Worm (Caenorhabditis elegans) whole organism, late embryonic: ENCODE measurements around the gene comt-4.

Experiments
- C08G9.2 ChIP-seq: sonication (generic microtip); optimal IDR thresholded peaks from 2 replicates; lab custom pipeline; 2016; ENCODE audit warnings: mild to moderate bottlenecking, missing genetic modification characterization, moderate library complexity, missing compliant biosample characterization
- K02D7.2 ChIP-seq: sonication (generic microtip); optimal IDR thresholded peaks from 2 replicates; lab custom pipeline; 2017; ENCODE audit warnings: mild to moderate bottlenecking, missing genetic modification characterization, missing compliant biosample characterization
- K09A11.1 ChIP-seq: sonication (generic microtip); optimal IDR thresholded peaks from 2 replicates; lab custom pipeline; 2017; ENCODE audit warnings: antibody characterized with exemption, mild to moderate bottlenecking, missing genetic modification characterization, missing compliant biosample characterization; ENCODE audit not compliant: insufficient read depth
- ceh-14 ChIP-seq: sonication (generic microtip); optimal IDR thresholded peaks from 2 replicates; lab custom pipeline; 2016; ENCODE audit warnings: missing genotype, missing genetic modification characterization, missing compliant biosample characterization
- ceh-2 ChIP-seq: sonication (generic microtip); optimal IDR thresholded peaks from 2 replicates; lab custom pipeline; 2016; ENCODE audit warnings: missing genotype, missing genetic modification characterization, missing compliant biosample characterization
- ceh-22 ChIP-seq: sonication (generic microtip); optimal IDR thresholded peaks from 2 replicates; lab custom pipeline; 2017; ENCODE audit warnings: missing biosample characterization, missing genetic modification characterization
- ceh-24 ChIP-seq: sonication (generic microtip); optimal IDR thresholded peaks from 2 replicates; lab custom pipeline; 2016; ENCODE audit warnings: mild to moderate bottlenecking, missing genetic modification characterization, missing compliant biosample characterization
- ceh-31 ChIP-seq: sonication (generic microtip); optimal IDR thresholded peaks from 2 replicates; lab custom pipeline; 2016; ENCODE audit warnings: missing genetic modification characterization, missing compliant biosample characterization
- ceh-9 ChIP-seq: sonication (generic microtip); optimal IDR thresholded peaks from 2 replicates; lab custom pipeline; 2016; ENCODE audit warnings: mild to moderate bottlenecking, missing genetic modification characterization, inconsistent platforms, missing compliant biosample characterization
- che-1 ChIP-seq: sonication (generic microtip); optimal IDR thresholded peaks from 2 replicates; lab custom pipeline; 2016; ENCODE audit warnings: mild to moderate bottlenecking, missing genetic modification characterization, missing compliant biosample characterization
- dve-1 ChIP-seq: sonication (generic microtip); optimal IDR thresholded peaks from 2 replicates; lab custom pipeline; 2017; ENCODE audit warnings: antibody characterized with exemption, mild to moderate bottlenecking, missing genetic modification characterization, missing compliant biosample characterization
- elt-2 ChIP-seq: sonication (generic microtip); optimal IDR thresholded peaks from 2 replicates; lab custom pipeline; 2016; ENCODE audit warnings: missing genetic modification reagents, missing genetic modification characterization, missing compliant biosample characterization
- elt-4 ChIP-seq: sonication (generic microtip); optimal IDR thresholded peaks from 2 replicates; lab custom pipeline; 2016; ENCODE audit warnings: missing genetic modification characterization, missing compliant biosample characterization
- fax-1 ChIP-seq: sonication (generic microtip); optimal IDR thresholded peaks from 2 replicates; lab custom pipeline; 2016; ENCODE audit warnings: missing genotype, missing genetic modification characterization, missing compliant biosample characterization
- fkh-10 ChIP-seq: fragments of 150-350 bp; optimal IDR thresholded peaks from 2 replicates; lab custom pipeline; 2014; ENCODE audit warnings: missing biosample characterization, missing genetic modification reagents, missing genetic modification characterization
- gmeb-2 ChIP-seq: sonication (generic microtip); optimal IDR thresholded peaks from 2 replicates; lab custom pipeline; 2016; ENCODE audit warnings: missing genetic modification characterization, inconsistent platforms, missing compliant biosample characterization
- hlh-13 ChIP-seq: fragments of 200-800 bp; sonication (Bioruptor generic); optimal IDR thresholded peaks from 2 replicates; lab custom pipeline; 2018; ENCODE audit warnings: mild to moderate bottlenecking, missing genetic modification characterization, missing compliant biosample characterization
- hlh-30 ChIP-seq: sonication (generic microtip); optimal IDR thresholded peaks from 2 replicates; lab custom pipeline; 2017; ENCODE audit warnings: antibody characterized with exemption, missing genetic modification characterization, missing compliant biosample characterization; ENCODE audit not compliant: insufficient read depth
- hlh-8 ChIP-seq: sonication (generic microtip); optimal IDR thresholded peaks from 2 replicates; lab custom pipeline; 2016; ENCODE audit warnings: missing genotype, missing genetic modification characterization, missing compliant biosample characterization
- lin-11 ChIP-seq: fragments of 200-800 bp; sonication (Bioruptor generic); optimal IDR thresholded peaks from 2 replicates; lab custom pipeline; 2018; ENCODE audit warnings: mild to moderate bottlenecking, missing genetic modification characterization, missing compliant biosample characterization
- madf-2 ChIP-seq: sonication (generic microtip); optimal IDR thresholded peaks from 2 replicates; lab custom pipeline; 2017; ENCODE audit warnings: missing genetic modification characterization, missing compliant biosample characterization
- nfya-1 ChIP-seq: sonication (generic microtip); optimal IDR thresholded peaks from 2 replicates; lab custom pipeline; 2017; ENCODE audit warnings: missing genetic modification characterization, mild to moderate bottlenecking, missing compliant biosample characterization, antibody characterized with exemption, moderate library complexity
- nhr-11 ChIP-seq: fragments of 150-350 bp; optimal IDR thresholded peaks from 2 replicates; lab custom pipeline; 2014; ENCODE audit warnings: missing biosample characterization, missing genetic modification characterization
- pax-1 ChIP-seq: fragments of 150-350 bp; optimal IDR thresholded peaks from 2 replicates; lab custom pipeline; 2014; ENCODE audit warnings: missing biosample characterization, missing genetic modification characterization
- pha-2 ChIP-seq: sonication (generic microtip); optimal IDR thresholded peaks from 2 replicates; lab custom pipeline; 2017; ENCODE audit warnings: mild to moderate bottlenecking, missing genetic modification characterization, missing compliant biosample characterization
- pros-1 ChIP-seq: fragments of 150-350 bp; optimal IDR thresholded peaks from 2 replicates; lab custom pipeline; 2014; ENCODE audit warnings: missing biosample characterization, missing genetic modification reagents, missing genetic modification characterization
- rnt-1 ChIP-seq: sonication (generic microtip); optimal IDR thresholded peaks from 2 replicates; lab custom pipeline; 2016; ENCODE audit warnings: missing genetic modification characterization, missing compliant biosample characterization
- syd-9 ChIP-seq: sonication (generic microtip); optimal IDR thresholded peaks from 2 replicates; lab custom pipeline; 2016; ENCODE audit warnings: mild to moderate bottlenecking, missing genetic modification characterization, moderate library complexity, missing compliant biosample characterization
- tbx-2 ChIP-seq: sonication (generic microtip); optimal IDR thresholded peaks from 2 replicates; lab custom pipeline; 2016; ENCODE audit warnings: missing genetic modification characterization, missing compliant biosample characterization
- ttx-3 ChIP-seq: sonication (generic microtip); optimal IDR thresholded peaks from 2 replicates; lab custom pipeline; 2016; ENCODE audit warnings: missing genetic modification reagents, missing genetic modification characterization, missing compliant biosample characterization
- unc-3 ChIP-seq, 2 experiments: fragments of 200-800 bp in 1 of 2; sonication (Bioruptor generic) in 1 of 2; sonication (generic microtip) in 1 of 2; conservative IDR thresholded peaks in 1 of 2; optimal IDR thresholded peaks in 1 of 2; 2 replicates each; pipeline versions ENCODE4 v1.3.6 to Lab custom; 2016 to 2022; ENCODE audit warnings: missing compliant biosample characterization in 2 of 2, missing genetic modification characterization in 2 of 2, missing genetic modification reagents in 1 of 2
- unc-55 ChIP-seq: sonication (generic microtip); optimal IDR thresholded peaks from 2 replicates; lab custom pipeline; 2017; ENCODE audit warnings: missing biosample characterization, missing genetic modification reagents, missing genetic modification characterization
- unc-86 ChIP-seq: sonication (generic microtip); optimal IDR thresholded peaks from 2 replicates; lab custom pipeline; 2016; ENCODE audit warnings: missing genetic modification characterization, missing compliant biosample characterization
- zip-5 ChIP-seq: sonication (generic microtip); optimal IDR thresholded peaks from 2 replicates; lab custom pipeline; 2016; ENCODE audit warnings: missing genetic modification characterization, missing compliant biosample characterization

Gene comt-4

DNA sequence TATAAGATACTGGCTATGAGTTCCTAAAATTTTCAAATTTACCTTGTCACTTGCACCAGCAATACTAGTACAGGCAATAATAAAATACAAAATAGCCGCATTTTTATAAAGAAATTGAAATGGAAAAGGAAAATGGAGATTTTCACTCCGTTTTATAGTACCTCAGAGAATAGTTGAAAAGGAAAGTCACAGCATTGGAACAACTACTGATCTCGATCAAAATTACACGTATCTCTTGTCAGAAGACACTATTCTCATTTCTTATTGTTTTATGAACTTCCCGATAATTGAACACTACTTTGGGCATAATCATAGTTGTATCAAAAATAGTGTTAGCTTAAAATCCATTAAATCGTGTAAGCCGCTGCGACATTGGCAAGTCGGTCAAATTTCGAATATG is 1.5 kb upstream of the comt-4 start, which contains the start of gene Y40B10A.11:
Gene Y40B10A.11 (minus strand): TSS at position 101 of the 400 bp plus-strand sequence.
- TF ChIP-seq madf-2, result no peak
- no peak for TF ChIP-seq pros-1 (tag; lab: Kevin White, UChicago)
- TF ChIP-seq ceh-9, result no peak
- TF ChIP-seq lin-11 (tag; lab: Kevin White, UChicago), result no peak
- TF ChIP-seq ceh-24 (tag; lab: Kevin White, UChicago), result no peak
- no peak for TF ChIP-seq ceh-31 (tag; lab: Kevin White, UChicago)
- no peak for TF ChIP-seq K02D7.2 (tag; lab: Kevin White, UChicago)
- TF ChIP-seq fax-1 (tag; lab: Kevin White, UChicago), result no peak
- no peak for TF ChIP-seq tbx-2 (tag; lab: Kevin White, UChicago)
- no peak for TF ChIP-seq C08G9.2 (tag; lab: Kevin White, UChicago)
- no peak for TF ChIP-seq ceh-2 (tag; lab: Kevin White, UChicago)
- TF ChIP-seq ceh-22 (tag; lab: Kevin White, UChicago), result no peak

DNA sequence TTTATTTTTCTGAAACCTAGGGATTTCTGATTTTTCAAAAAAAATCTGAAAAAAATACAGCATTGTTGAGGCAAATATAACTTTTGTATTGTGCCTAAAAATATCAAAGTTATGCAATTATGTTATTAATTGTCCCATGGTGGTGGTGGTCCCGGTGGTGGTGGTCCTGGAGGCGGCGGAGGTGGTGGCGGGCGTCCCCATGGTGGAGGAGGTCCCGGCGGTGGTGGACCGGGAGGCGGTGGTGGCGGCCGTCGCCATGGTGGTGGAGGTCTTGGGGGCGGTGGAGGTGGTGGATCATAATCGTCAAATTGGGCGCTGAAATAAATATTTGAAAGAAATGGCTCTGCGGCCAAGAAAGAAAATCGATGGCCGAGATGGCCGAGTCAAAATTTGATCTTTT is 805 bp upstream of the comt-4 start:
- TF ChIP-seq K09A11.1 (tag; lab: Kevin White, UChicago), result no peak
- TF ChIP-seq ttx-3 (tag; lab: Kevin White, UChicago), result no peak
- no peak for TF ChIP-seq elt-4 (tag; lab: Kevin White, UChicago)
- no peak for TF ChIP-seq madf-2
- TF ChIP-seq nfya-1 (tag; lab: Kevin White, UChicago), result no peak
- no peak for TF ChIP-seq ceh-14
- no peak for TF ChIP-seq unc-86 (tag; lab: Kevin White, UChicago)

DNA sequence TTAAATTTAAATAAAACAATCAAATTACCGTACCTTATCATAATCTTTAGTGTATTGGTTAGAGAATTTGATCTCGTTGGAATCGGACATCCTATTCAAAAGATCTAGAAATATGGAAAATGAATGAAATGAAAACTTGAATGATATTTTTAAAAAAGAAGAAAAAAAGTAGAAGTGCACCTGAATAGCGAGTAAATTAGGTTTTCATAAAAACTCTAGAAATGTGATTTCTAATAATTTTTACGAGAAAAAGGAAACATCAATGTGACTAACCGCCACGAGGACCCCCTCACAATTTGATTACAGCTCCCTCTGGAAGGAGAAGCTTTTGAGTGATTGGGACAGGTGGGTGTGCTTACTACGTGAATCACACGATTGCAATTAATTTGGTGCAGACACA is 4.0 kb downstream of the comt-4 start, which contains the start of gene Y40B10A.5:
Gene Y40B10A.5 (minus strand): TSS at position 101 of the 400 bp plus-strand sequence.
- TF ChIP-seq ttx-3 (tag; lab: Kevin White, UChicago) (no peak), unc-3 (GFP tag; conservative IDR thresholded peaks at IDR 0.05; lab: Robert Waterston, UW) (no peak), unc-3 (tag; optimal IDR thresholded peaks at IDR 0.05; lab: Kevin White, UChicago) (no peak), unc-86 (tag; lab: Kevin White, UChicago) (no peak), pha-2 (tag; lab: Kevin White, UChicago) (no peak), ceh-9 (no peak), syd-9 (tag; lab: Kevin White, UChicago) (no peak), hlh-30 (no peak), fkh-10 (GFP tag; lab: Kevin White, UChicago) (no peak), che-1 (tag; lab: Kevin White, UChicago) (no peak), C08G9.2 (tag; lab: Kevin White, UChicago) (no peak), dve-1 (tag; lab: Kevin White, UChicago) (no peak), K02D7.2 (tag; lab: Kevin White, UChicago) (no peak), unc-55 (GFP tag; lab: Kevin White, UChicago) (no peak), gmeb-2 (tag; lab: Kevin White, UChicago) (no peak), ceh-14 (no peak), zip-5 (tag; lab: Kevin White, UChicago) (no peak), elt-2 (tag; lab: Kevin White, UChicago) (no peak), ceh-2 (tag; lab: Kevin White, UChicago) (no peak)

DNA sequence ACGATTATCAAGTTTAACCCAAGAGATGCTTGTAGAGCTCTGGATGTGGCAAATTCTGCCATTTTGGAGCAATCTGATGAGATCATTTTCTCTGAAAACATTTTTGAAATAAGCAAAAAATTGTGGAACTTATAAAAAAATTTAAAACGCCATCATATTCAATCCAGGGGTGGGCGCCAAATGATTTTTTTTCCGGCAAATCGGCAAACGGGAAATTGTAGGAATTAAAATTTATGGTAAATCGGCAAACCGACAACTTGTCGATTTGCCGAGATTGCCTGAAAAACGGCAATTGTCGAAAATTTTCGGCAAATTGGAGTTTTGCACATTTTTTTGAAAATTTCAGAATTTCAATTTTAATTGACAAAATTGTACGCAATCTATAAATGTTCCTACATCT is 14.4 kb downstream of the comt-4 start, which contains the start of gene srab-23:
Gene srab-23 (minus strand): TSS at position 101 of the 400 bp plus-strand sequence.
- TF ChIP-seq zip-5 (tag; lab: Kevin White, UChicago) (no peak), fax-1 (tag; lab: Kevin White, UChicago) (no peak), pax-1 (tag; lab: Kevin White, UChicago) (no peak), rnt-1 (tag; lab: Kevin White, UChicago) (no peak), elt-4 (tag; lab: Kevin White, UChicago) (no peak)

DNA sequence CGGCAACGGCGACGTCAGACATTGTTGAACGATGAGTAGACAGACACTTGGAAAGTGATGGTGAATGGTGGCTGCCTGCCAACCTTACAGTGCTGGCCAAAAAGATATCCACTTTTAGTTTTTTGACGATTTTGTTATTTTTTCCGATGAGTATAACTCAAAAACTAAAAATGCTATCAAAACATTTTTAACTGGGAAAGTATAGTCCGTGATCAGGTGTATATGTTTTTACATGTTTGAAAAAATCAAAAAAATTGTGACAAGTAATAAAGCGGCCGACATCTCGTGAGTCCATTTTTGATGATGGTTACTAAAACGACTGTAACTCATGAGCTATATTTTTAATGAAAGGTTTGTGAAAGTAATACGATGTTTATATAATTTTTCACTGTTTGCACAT is 18.5 kb downstream of the comt-4 start, which contains the start of gene hil-6:
Gene hil-6 (minus strand): TSS at position 101 of the 400 bp plus-strand sequence.
- TF ChIP-seq nhr-11 (tag; lab: Kevin White, UChicago) (no peak), rnt-1 (tag; lab: Kevin White, UChicago) (no peak), hlh-8 (tag; lab: Kevin White, UChicago) (no peak), C08G9.2 (tag; lab: Kevin White, UChicago) (no peak), hlh-13 (GFP tag; lab: Kevin White, UChicago) (no peak)
